Worm (Caenorhabditis elegans) whole organism, mixed stage, embryonic: Measurements from ENCODE around the gene M163.7.

Experiments used
- M03D4.4 ChIP-seq: sonication (generic microtip); optimal IDR thresholded peaks from 2 replicates; lab custom pipeline; 2017; ENCODE audit warnings: mild to moderate bottlenecking, missing genetic modification characterization, missing compliant biosample characterization
- bed-3 ChIP-seq: fragments of 200-800 bp; sonication (Bioruptor generic); optimal IDR thresholded peaks from 3 replicates; lab custom pipeline; 2018; ENCODE audit warnings: mild to moderate bottlenecking, missing genetic modification characterization, moderate library complexity, missing compliant biosample characterization
- blmp-1 ChIP-seq: fragments of 150-350 bp; optimal IDR thresholded peaks from 2 replicates; lab custom pipeline; 2014; ENCODE audit warnings: missing biosample characterization, missing genetic modification characterization
- ceh-39 ChIP-seq: fragments of 150-350 bp; optimal IDR thresholded peaks from 2 replicates; lab custom pipeline; 2014; ENCODE audit warnings: missing biosample characterization, missing genetic modification characterization
- ceh-43 ChIP-seq: fragments of 200-800 bp; sonication (Bioruptor generic); optimal IDR thresholded peaks from 2 replicates; lab custom pipeline; 2018; ENCODE audit warnings: mild to moderate bottlenecking, missing genetic modification characterization, moderate library complexity, missing compliant biosample characterization
- cnd-1 ChIP-seq: fragments of 200-800 bp; sonication (Bioruptor generic); optimal IDR thresholded peaks from 2 replicates; lab custom pipeline; 2018; ENCODE audit warnings: mild to moderate bottlenecking, missing genetic modification characterization, missing compliant biosample characterization
- drap-1 ChIP-seq: fragments of 200-800 bp; sonication (Bioruptor generic); optimal IDR thresholded peaks from 3 replicates; lab custom pipeline; 2018; ENCODE audit warnings: mild to moderate bottlenecking, missing genetic modification characterization, missing compliant biosample characterization
- elt-1 ChIP-seq: sonication (generic microtip); optimal IDR thresholded peaks from 2 replicates; lab custom pipeline; 2017; ENCODE audit warnings: missing genetic modification characterization, mild to moderate bottlenecking, missing compliant biosample characterization, antibody characterized with exemption, moderate library complexity, borderline replicate concordance; ENCODE audit not compliant: insufficient read depth
- elt-3 ChIP-seq: fragments of 150-350 bp; optimal IDR thresholded peaks from 2 replicates; lab custom pipeline; 2014; ENCODE audit warnings: missing biosample characterization, missing genetic modification characterization
- flh-1 ChIP-seq: fragments of 200-800 bp; sonication (Bioruptor generic); optimal IDR thresholded peaks from 2 replicates; lab custom pipeline; 2018; ENCODE audit warnings: mild to moderate bottlenecking, missing genetic modification characterization, moderate library complexity, missing compliant biosample characterization
- ham-2 ChIP-seq: fragments of 200-800 bp; sonication (Bioruptor generic); optimal IDR thresholded peaks from 2 replicates; lab custom pipeline; 2018; ENCODE audit warnings: mild to moderate bottlenecking, missing genetic modification characterization, missing compliant biosample characterization
- hlh-1 ChIP-seq: fragments of 150-350 bp; optimal IDR thresholded peaks from 2 replicates; lab custom pipeline; 2014; ENCODE audit warnings: missing biosample characterization, missing genetic modification reagents, missing genetic modification characterization
- lin-13 ChIP-seq: fragments of 150-350 bp; optimal IDR thresholded peaks from 2 replicates; lab custom pipeline; 2014; ENCODE audit warnings: missing biosample characterization, missing genetic modification characterization
- lin-32 ChIP-seq: fragments of 200-800 bp; sonication (Bioruptor generic); optimal IDR thresholded peaks from 2 replicates; lab custom pipeline; 2018; ENCODE audit warnings: mild to moderate bottlenecking, missing genetic modification characterization, missing compliant biosample characterization
- lsy-2 ChIP-seq: fragments of 150-350 bp; optimal IDR thresholded peaks from 2 replicates; lab custom pipeline; 2014; ENCODE audit warnings: missing biosample characterization, missing genetic modification characterization
- mab-5 ChIP-seq: fragments of 150-350 bp; optimal IDR thresholded peaks from 2 replicates; lab custom pipeline; 2014; ENCODE audit warnings: missing biosample characterization, missing genetic modification characterization
- mep-1 ChIP-seq: fragments of 150-350 bp; optimal IDR thresholded peaks from 2 replicates; lab custom pipeline; 2017; ENCODE audit warnings: missing biosample characterization, missing genetic modification reagents, missing genetic modification characterization, inconsistent platforms
- nhr-12 ChIP-seq: fragments of 150-350 bp; optimal IDR thresholded peaks from 2 replicates; lab custom pipeline; 2014; ENCODE audit warnings: missing biosample characterization, missing genetic modification characterization
- nhr-237 ChIP-seq: fragments of 150-350 bp; optimal IDR thresholded peaks from 2 replicates; lab custom pipeline; 2014; ENCODE audit warnings: missing biosample characterization, missing genetic modification characterization
- nhr-28 ChIP-seq: fragments of 150-350 bp; optimal IDR thresholded peaks from 2 replicates; lab custom pipeline; 2014; ENCODE audit warnings: missing biosample characterization, missing genetic modification characterization
- nhr-76 ChIP-seq: sonication (generic microtip); optimal IDR thresholded peaks from 2 replicates; lab custom pipeline; 2017; ENCODE audit warnings: missing biosample characterization, missing genetic modification characterization
- pha-4 ChIP-seq: fragments of 150-350 bp; optimal IDR thresholded peaks from 2 replicates; lab custom pipeline; 2018; ENCODE audit warnings: missing biosample characterization, missing genetic modification reagents, missing genetic modification characterization
- sem-2 ChIP-seq: fragments of 200-800 bp; sonication (Bioruptor generic); optimal IDR thresholded peaks from 2 replicates; lab custom pipeline; 2018; ENCODE audit warnings: mild to moderate bottlenecking, missing genetic modification characterization, missing compliant biosample characterization
- sptf-1 ChIP-seq: sonication (generic microtip); optimal IDR thresholded peaks from 2 replicates; lab custom pipeline; 2017; ENCODE audit warnings: mild to moderate bottlenecking, missing genetic modification characterization, moderate library complexity, missing compliant biosample characterization
- tbx-8 ChIP-seq: fragments of 200-800 bp; sonication (Bioruptor generic); optimal IDR thresholded peaks from 2 replicates; lab custom pipeline; 2018; ENCODE audit warnings: mild to moderate bottlenecking, missing genetic modification characterization, moderate library complexity, missing compliant biosample characterization
- unc-120 ChIP-seq: sonication (generic microtip); optimal IDR thresholded peaks from 2 replicates; lab custom pipeline; 2017; ENCODE audit warnings: missing genetic modification characterization, missing compliant biosample characterization; ENCODE audit not compliant: poor library complexity, severe bottlenecking
- unc-39 ChIP-seq: fragments of 150-350 bp; optimal IDR thresholded peaks from 2 replicates; lab custom pipeline; 2014; ENCODE audit warnings: missing biosample characterization, missing genetic modification characterization
- unc-62 ChIP-seq: fragments of 150-350 bp; optimal IDR thresholded peaks from 2 replicates; lab custom pipeline; 2014; ENCODE audit warnings: missing biosample characterization, missing genetic modification reagents, missing genetic modification characterization
- zip-8 ChIP-seq: fragments of 150-350 bp; optimal IDR thresholded peaks from 2 replicates; lab custom pipeline; 2014; ENCODE audit warnings: missing biosample characterization, missing genetic modification characterization

Gene M163.7

ce11 chrX:14464513-14464912, at the start of gene M163.7:
TSS of gene M163.7 (plus strand) at chrX:14464813.
- TF ChIP-seq sptf-1 (tag; lab: Kevin White, UChicago) (no peak), pha-4 (tag; lab: Kevin White, UChicago) (no peak), lin-32 (GFP tag; lab: Kevin White, UChicago) (no peak), cnd-1 (tag; lab: Kevin White, UChicago) (no peak), ceh-39 (no peak), nhr-12 (tag; lab: Kevin White, UChicago) (no peak), lin-13 (tag; lab: Kevin White, UChicago) (no peak), mab-5 (tag; lab: Kevin White, UChicago) (no peak), sem-2 (GFP tag; lab: Kevin White, UChicago) (no peak), M03D4.4 (tag; lab: Kevin White, UChicago) (no peak), ham-2 (no peak)

DNA sequence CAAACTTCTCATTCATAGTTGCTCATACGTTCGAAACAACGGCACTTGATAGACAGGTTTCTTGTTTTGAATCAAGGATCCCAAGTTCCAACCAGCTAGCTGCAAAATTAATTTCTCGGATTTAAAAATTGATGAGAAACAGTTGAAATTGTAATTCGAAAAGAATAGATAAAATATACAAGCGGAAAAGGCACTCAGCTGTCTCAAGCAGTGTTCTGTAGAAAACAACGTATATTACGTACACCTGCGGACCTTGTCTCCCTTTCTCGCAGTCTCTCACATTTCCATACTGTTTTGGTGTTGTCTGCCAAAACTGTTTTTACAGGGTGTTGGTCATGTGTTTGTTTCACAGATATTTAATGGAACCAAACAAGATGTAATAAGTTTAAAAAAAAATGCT, 49.0 kb upstream of the M163.7 start, which contains the start of gene F23D12.10:
Gene F23D12.10 (minus strand): TSS at position 101 of the 400 bp plus-strand sequence.
- no peak for TF ChIP-seq nhr-28 (tag; lab: Kevin White, UChicago)
- TF ChIP-seq unc-39 (tag; lab: Kevin White, UChicago): no peak
- TF ChIP-seq unc-120 (tag; lab: Kevin White, UChicago): no peak
- no peak for TF ChIP-seq lin-32 (GFP tag; lab: Kevin White, UChicago)
- no peak for TF ChIP-seq nhr-76 (tag; lab: Kevin White, UChicago)
- no peak for TF ChIP-seq bed-3 (GFP tag; lab: Kevin White, UChicago)
- TF ChIP-seq elt-1 (tag; lab: Kevin White, UChicago): no peak

ce11 chrX:14421529-14421982, 43.1 kb upstream of the M163.7 start, which contains the start of gene F23D12.2:
TSS of gene F23D12.2 (minus strand) at chrX:14421579.
- TF ChIP-seq pha-4 (tag; lab: Kevin White, UChicago) (no peak), mep-1 (tag; lab: Kevin White, UChicago) (no peak), lsy-2 (tag; lab: Kevin White, UChicago) (no peak), tbx-8 (no peak), M03D4.4 (tag; lab: Kevin White, UChicago) (no peak), ham-2 (no peak), nhr-237 (no peak), bed-3 (GFP tag; lab: Kevin White, UChicago) (no peak), hlh-1 (tag; lab: Kevin White, UChicago) (no peak), unc-120 (tag; lab: Kevin White, UChicago) (no peak)

DNA sequence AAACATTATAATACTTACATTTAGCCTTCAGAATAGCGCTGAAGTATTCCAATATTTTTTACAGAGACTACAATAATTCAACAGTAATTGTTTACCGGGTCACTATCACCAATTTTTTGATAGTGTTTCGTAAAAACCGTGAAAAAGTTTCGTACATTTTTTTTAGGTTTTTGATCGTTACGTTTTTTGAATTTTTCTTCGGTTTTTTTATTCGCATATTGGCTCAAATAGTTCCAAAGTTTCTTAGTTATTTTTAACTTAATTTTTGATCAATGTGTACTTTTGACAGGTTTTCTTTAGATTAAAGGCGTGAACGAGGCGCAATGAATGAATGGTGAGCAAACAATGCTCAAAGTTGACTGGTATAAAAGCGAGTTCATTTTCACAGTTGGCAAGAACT, 41.5 kb upstream of the M163.7 start, which contains the start of gene fipr-3:
Gene fipr-3 (plus strand): TSS at position 301 of the 400 bp plus-strand sequence.
- TF ChIP-seq cnd-1 (tag; lab: Kevin White, UChicago): no peak
- TF ChIP-seq lin-13 (tag; lab: Kevin White, UChicago): no peak
- TF ChIP-seq ceh-43: no peak
- no peak for TF ChIP-seq tbx-8
- TF ChIP-seq elt-3: no peak
- TF ChIP-seq nhr-76 (tag; lab: Kevin White, UChicago): no peak
- TF ChIP-seq drap-1 (GFP tag; lab: Kevin White, UChicago): no peak
- TF ChIP-seq, all 35 proteins: peak for 0

DNA sequence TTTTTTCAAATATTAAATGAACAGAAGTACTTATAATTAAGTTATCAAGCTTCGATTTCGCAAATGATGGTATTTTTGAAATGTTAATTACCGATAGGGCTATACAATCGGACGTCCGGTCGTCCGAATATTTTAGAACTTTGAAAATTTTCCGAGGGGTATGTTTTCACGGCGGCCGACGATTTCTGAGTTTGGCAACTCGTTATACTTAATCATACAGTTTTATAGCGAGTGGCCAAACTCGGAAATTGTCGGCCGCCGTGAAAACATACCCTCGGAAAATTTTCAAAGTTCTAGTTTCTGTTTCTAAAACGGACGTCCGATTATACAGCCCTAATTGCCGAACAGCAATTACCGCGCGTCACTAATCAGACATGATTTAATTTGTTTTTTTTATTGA, 40.4 kb upstream of the M163.7 start:
- TF ChIP-seq cnd-1 (tag; lab: Kevin White, UChicago) (no peak), unc-62 (GFP tag; lab: Kevin White, UChicago) (no peak), nhr-12 (tag; lab: Kevin White, UChicago) (no peak), mab-5 (tag; lab: Kevin White, UChicago) (no peak), elt-3 (no peak), nhr-28 (tag; lab: Kevin White, UChicago) (no peak), zip-8 (tag; lab: Kevin White, UChicago) (no peak), lin-13 (tag; lab: Kevin White, UChicago) (no peak), pha-4 (tag; lab: Kevin White, UChicago) (no peak), nhr-237 (no peak), blmp-1 (no peak), tbx-8 (no peak)

DNA sequence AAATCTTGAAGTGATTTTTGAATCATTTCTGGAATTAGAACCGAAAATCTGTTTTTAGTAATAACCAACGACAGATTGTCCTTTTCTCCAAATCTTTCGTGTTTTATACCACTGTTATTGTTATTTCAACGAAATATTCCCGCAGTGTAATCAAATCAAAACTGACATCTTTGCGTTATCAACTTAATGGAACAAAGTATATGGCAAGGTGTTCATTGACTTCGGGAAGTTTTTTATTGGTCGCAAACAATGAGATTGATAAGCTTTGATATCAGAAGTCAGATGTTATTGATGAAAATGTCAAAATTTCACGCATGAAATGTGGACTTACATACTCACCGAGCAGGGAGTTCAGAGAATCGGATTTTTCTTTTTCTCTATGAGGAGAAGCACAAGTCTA, 39.9 kb upstream of the M163.7 start, which contains the start of gene F23D12.11:
Gene F23D12.11 (minus strand): TSS at position 79 of the 400 bp plus-strand sequence.
- TF ChIP-seq unc-62 (GFP tag; lab: Kevin White, UChicago) (no peak), blmp-1 (no peak), hlh-1 (tag; lab: Kevin White, UChicago) (no peak), elt-3 (no peak), ceh-39 (no peak), flh-1 (GFP tag; lab: Kevin White, UChicago) (no peak), lin-13 (tag; lab: Kevin White, UChicago) (no peak), mep-1 (tag; lab: Kevin White, UChicago) (no peak), ham-2 (no peak), nhr-28 (tag; lab: Kevin White, UChicago) (no peak), lin-32 (GFP tag; lab: Kevin White, UChicago) (no peak)
